Worm (Caenorhabditis elegans): Measurements from ENCODE around the gene tos-1.

Gene tos-1

ce11 chrV:9297332-9297731 is 46.7 kb downstream of the tos-1 start, which contains the start of gene F44A2.5:
Gene F44A2.5 (plus strand): TSS chrV:9297632.
- TF ChIP-seq pha-4 (tag; optimal IDR thresholded peaks at IDR 0.05) = peak; percentile 23
- TF ChIP-seq nhr-12 (tag; optimal IDR thresholded peaks at IDR 0.05) = no peak
- TF ChIP-seq snpc-4 (tag; optimal IDR thresholded peaks at IDR 0.05) = no peak
- TF ChIP-seq ztf-11 (tag; optimal IDR thresholded peaks at IDR 0.05) = no peak
- TF ChIP-seq elt-3 (tag; optimal IDR thresholded peaks at IDR 0.05) = no peak

ce11 chrV:9295581-9295980 is 48.4 kb downstream of the tos-1 start:
- no peak for TF ChIP-seq pqm-1 (tag; optimal IDR thresholded peaks at IDR 0.05)
- no peak for TF ChIP-seq zag-1 (tag; optimal IDR thresholded peaks at IDR 0.05)
- TF ChIP-seq ztf-4 (tag; optimal IDR thresholded peaks at IDR 0.05) = no peak
- TF ChIP-seq nhr-12 (tag; optimal IDR thresholded peaks at IDR 0.05) = no peak
- TF ChIP-seq ceh-28 (tag; optimal IDR thresholded peaks at IDR 0.05) = no peak
- no peak for TF ChIP-seq nhr-28 (tag; optimal IDR thresholded peaks at IDR 0.05)
- TF ChIP-seq pha-4 (tag; optimal IDR thresholded peaks at IDR 0.05) = peak; percentile 17

- no peak for TF ChIP-seq ama-1 (optimal IDR thresholded peaks at IDR 0.05)
- TF ChIP-seq nfya-1 (tag; optimal IDR thresholded peaks at IDR 0.05; ENCODE audit: insufficient read depth) = peak; percentile 11
- TF ChIP-seq nhr-237 (tag; optimal IDR thresholded peaks at IDR 0.05) = no peak
- no peak for TF ChIP-seq nhr-77 (tag; optimal IDR thresholded peaks at IDR 0.05)
- TF ChIP-seq tbx-2 (tag; optimal IDR thresholded peaks at IDR 0.05) = peak; percentile 16
- TF ChIP-seq nhr-12 (tag; optimal IDR thresholded peaks at IDR 0.05) = no peak
- TF ChIP-seq nhr-43 (tag; optimal IDR thresholded peaks at IDR 0.05; ENCODE audit: poor library complexity, severe bottlenecking) = no peak
- TF ChIP-seq ztf-4 (tag; optimal IDR thresholded peaks at IDR 0.05) = no peak
- no peak for TF ChIP-seq pha-4 (tag; optimal IDR thresholded peaks at IDR 0.05)
- TF ChIP-seq pqm-1 (tag; optimal IDR thresholded peaks at IDR 0.05) = no peak
These were observed 50.6 kb downstream of the tos-1 start for ce11 chrV:9293359-9293758.

ce11 chrV:9291919-9292318 is 52.1 kb downstream of the tos-1 start, which contains the start of gene ZK682.7:
Gene ZK682.7 (minus strand): TSS chrV:9292165.
- TF ChIP-seq ztf-4 (tag; optimal IDR thresholded peaks at IDR 0.05) (no peak), nhr-25 (tag; optimal IDR thresholded peaks at IDR 0.05) (no peak), fkh-2 (tag; optimal IDR thresholded peaks at IDR 0.05) (no peak), lin-15B (tag; optimal IDR thresholded peaks at IDR 0.05) (no peak), aly-2 (tag; optimal IDR thresholded peaks at IDR 0.05) (no peak), mml-1 (tag; optimal IDR thresholded peaks at IDR 0.05) (no peak), pqm-1 (tag; optimal IDR thresholded peaks at IDR 0.05) (no peak), elt-2 (tag; optimal IDR thresholded peaks at IDR 0.05) (no peak), ceh-9 (tag; optimal IDR thresholded peaks at IDR 0.05) (no peak), nhr-67 (tag; optimal IDR thresholded peaks at IDR 0.05) (no peak), nhr-11 (tag; optimal IDR thresholded peaks at IDR 0.05) (no peak), fos-1 (tag; optimal IDR thresholded peaks at IDR 0.05) (no peak), R02D3.7 (tag; optimal IDR thresholded peaks at IDR 0.05) (no peak), ceh-82 (tag; optimal IDR thresholded peaks at IDR 0.05) (no peak), ZK546.5 (tag; optimal IDR thresholded peaks at IDR 0.05) (no peak), mdl-1 (tag; optimal IDR thresholded peaks at IDR 0.05) (no peak)

Measured in whole organism, L3 larva.